Fruit fly (Drosophila melanogaster) whole organism, embryonic: ENCODE results near the gene Elp4.

Source experiments
- BEAF-32 ChIP-seq: fragments of 200-800 bp; sonication (Bioruptor generic); optimal IDR thresholded peaks from 3 replicates; lab custom pipeline; 2017; ENCODE audit warnings: missing biosample characterization, missing genetic modification characterization, mild to moderate bottlenecking, moderate library complexity, missing genetic modification reagents
- Blimp-1 ChIP-seq: fragments of 200-800 bp; sonication (Bioruptor generic); optimal IDR thresholded peaks from 3 replicates; lab custom pipeline; 2018; ENCODE audit warnings: missing biosample characterization, missing genetic modification characterization, mild to moderate bottlenecking, moderate library complexity, missing genetic modification reagents
- CG10565 ChIP-seq: fragments of 200-800 bp; sonication (Bioruptor generic); optimal IDR thresholded peaks from 3 replicates; lab custom pipeline; 2016; ENCODE audit warnings: missing biosample characterization, mild to moderate bottlenecking, missing genetic modification characterization
- CG10654 ChIP-seq: fragments of 200-800 bp; sonication (Bioruptor generic); optimal IDR thresholded peaks from 2 replicates; lab custom pipeline; 2016; ENCODE audit warnings: missing biosample characterization, missing genetic modification characterization
- CG12104 ChIP-seq: fragments of 200-800 bp; sonication (Bioruptor generic); optimal IDR thresholded peaks from 3 replicates; lab custom pipeline; 2016; ENCODE audit warnings: missing biosample characterization, missing genetic modification characterization
- CG1233 ChIP-seq: fragments of 200-800 bp; sonication (Bioruptor generic); optimal IDR thresholded peaks from 4 replicates; lab custom pipeline; 2018; ENCODE audit warnings: missing biosample characterization, mild to moderate bottlenecking, missing genetic modification characterization
- CG12391 ChIP-seq: fragments of 200-800 bp; sonication (Bioruptor generic); optimal IDR thresholded peaks from 3 replicates; lab custom pipeline; 2018; ENCODE audit warnings: missing biosample characterization, mild to moderate bottlenecking, missing genetic modification characterization, moderate library complexity
- CG13775 ChIP-seq: fragments of 200-800 bp; sonication (Bioruptor generic); optimal IDR thresholded peaks from 3 replicates; lab custom pipeline; 2017; ENCODE audit warnings: missing biosample characterization, mild to moderate bottlenecking, missing genetic modification characterization
- CG14050 ChIP-seq: fragments of 200-800 bp; sonication (Bioruptor generic); IDR thresholded peaks from 3 replicates; pipeline ENCODE4 v1.3.6; 2022; ENCODE audit warnings: missing biosample characterization, missing genetic modification characterization
- CG14710 ChIP-seq: fragments of 200-800 bp; sonication (Bioruptor generic); optimal IDR thresholded peaks from 3 replicates; lab custom pipeline; 2019; ENCODE audit warnings: missing biosample characterization, mild to moderate bottlenecking, missing genetic modification characterization, moderate library complexity
- CG15073 ChIP-seq: fragments of 200-800 bp; sonication (Bioruptor generic); optimal IDR thresholded peaks from 2 replicates; lab custom pipeline; 2016; ENCODE audit warnings: missing biosample characterization, missing genetic modification characterization
- CG1647 ChIP-seq: fragments of 200-800 bp; sonication (Bioruptor generic); optimal IDR thresholded peaks from 3 replicates; lab custom pipeline; 2016; ENCODE audit warnings: missing biosample characterization, missing genetic modification characterization
- CG17385 ChIP-seq: fragments of 200-800 bp; sonication (Bioruptor generic); optimal IDR thresholded peaks from 3 replicates; lab custom pipeline; 2018; ENCODE audit warnings: missing biosample characterization, mild to moderate bottlenecking, missing genetic modification characterization
- CG2116 ChIP-seq: fragments of 200-800 bp; sonication (Bioruptor generic); optimal IDR thresholded peaks from 3 replicates; lab custom pipeline; 2018; ENCODE audit warnings: missing biosample characterization, mild to moderate bottlenecking, missing genetic modification characterization
- CG3995 ChIP-seq: fragments of 200-800 bp; sonication (Bioruptor generic); optimal IDR thresholded peaks from 3 replicates; lab custom pipeline; 2016; ENCODE audit warnings: missing biosample characterization, missing genetic modification characterization
- CG4707 ChIP-seq: fragments of 200-800 bp; sonication (Bioruptor generic); optimal IDR thresholded peaks from 2 replicates; lab custom pipeline; 2018; ENCODE audit warnings: missing biosample characterization, mild to moderate bottlenecking, missing genetic modification characterization, moderate library complexity
- CG6765 ChIP-seq: fragments of 200-800 bp; sonication (Bioruptor generic); optimal IDR thresholded peaks from 3 replicates; lab custom pipeline; 2017; ENCODE audit warnings: missing biosample characterization, mild to moderate bottlenecking, missing genetic modification characterization
- CG7271 ChIP-seq: fragments of 200-800 bp; sonication (Bioruptor generic); optimal IDR thresholded peaks from 2 replicates; lab custom pipeline; 2018; ENCODE audit warnings: missing biosample characterization, mild to moderate bottlenecking, missing genetic modification characterization, moderate library complexity
- CG8290 ChIP-seq, 3 experiments: fragments of 200-800 bp; sonication (Bioruptor generic); optimal IDR thresholded peaks; 2 replicates each; lab custom pipeline; 2016 to 2019; ENCODE audit warnings: missing biosample characterization in 3 of 3, missing genetic modification characterization in 3 of 3, mild to moderate bottlenecking in 2 of 3, moderate library complexity in 1 of 3
- CG8765 ChIP-seq: fragments of 200-800 bp; sonication (Bioruptor generic); IDR thresholded peaks from 2 replicates; pipeline ENCODE4 v1.3.6; 2022; ENCODE audit warnings: missing biosample characterization, missing genetic modification characterization
- CG9727 ChIP-seq: fragments of 200-800 bp; sonication (Bioruptor generic); optimal IDR thresholded peaks from 3 replicates; lab custom pipeline; 2017; ENCODE audit warnings: missing biosample characterization, mild to moderate bottlenecking, missing genetic modification characterization
- D ChIP-seq, 2 experiments: fragments of 200-800 bp in 1 of 2; fragments of >200 bp in 1 of 2; sonication (Bioruptor generic) in 1 of 2; optimal IDR thresholded peaks; 2 replicates in 1 of 2; 3 replicates in 1 of 2; lab custom pipeline; 2017; ENCODE audit warnings: mild to moderate bottlenecking in 1 of 2, missing biosample characterization in 1 of 2, missing genetic modification characterization in 1 of 2, missing genetic modification reagents in 1 of 2
- Eip74EF ChIP-seq, 2 experiments: fragments of 200-800 bp in 1 of 2; fragments of >200 bp in 1 of 2; sonication (Bioruptor generic) in 1 of 2; optimal IDR thresholded peaks; 2 replicates each; lab custom pipeline; 2017 to 2019; ENCODE audit warnings: missing biosample characterization in 2 of 2, missing genetic modification characterization in 2 of 2, mild to moderate bottlenecking in 1 of 2, moderate library complexity in 1 of 2
- HLH54F ChIP-seq: fragments of 200-800 bp; sonication (Bioruptor generic); optimal IDR thresholded peaks from 3 replicates; lab custom pipeline; 2016; ENCODE audit warnings: missing biosample characterization, missing genetic modification characterization
- HmgZ ChIP-seq: fragments of 200-800 bp; sonication (Bioruptor generic); optimal IDR thresholded peaks from 2 replicates; lab custom pipeline; 2018; ENCODE audit warnings: missing biosample characterization, mild to moderate bottlenecking, missing genetic modification characterization
- Lhr ChIP-seq: fragments of 200-800 bp; sonication (Bioruptor generic); optimal IDR thresholded peaks from 3 replicates; lab custom pipeline; 2017; ENCODE audit warnings: mild to moderate bottlenecking, missing biosample characterization, missing genetic modification reagents, missing genetic modification characterization
- MTF-1 ChIP-seq: fragments of 200-800 bp; sonication (Bioruptor generic); optimal IDR thresholded peaks from 2 replicates; lab custom pipeline; 2018; ENCODE audit warnings: missing biosample characterization, mild to moderate bottlenecking, missing genetic modification characterization, borderline replicate concordance
- Med ChIP-seq: fragments of 200-800 bp; sonication (Bioruptor generic); peaks from one replicate; lab custom pipeline; 2016; ENCODE audit warnings: missing biosample characterization, missing genetic modification characterization, mild to moderate bottlenecking, inconsistent platforms, moderate library complexity
- Meics ChIP-seq: fragments of 200-800 bp; sonication (Bioruptor generic); optimal IDR thresholded peaks from 2 replicates; lab custom pipeline; 2017; ENCODE audit warnings: missing biosample characterization, mild to moderate bottlenecking, missing genetic modification characterization
- Nf-YA ChIP-seq: fragments of 200-800 bp; sonication (Bioruptor generic); IDR thresholded peaks from 2 replicates; pipeline ENCODE4 v1.3.6; 2022; ENCODE audit warnings: missing biosample characterization, missing genetic modification characterization
- Optix ChIP-seq: fragments of 200-800 bp; sonication (Bioruptor generic); IDR thresholded peaks from 3 replicates; pipeline ENCODE4 v1.3.6; 2022; ENCODE audit warnings: missing biosample characterization, missing genetic modification characterization
- Rfx ChIP-seq: fragments of 200-800 bp; sonication (Bioruptor generic); IDR thresholded peaks from 2 replicates; pipeline ENCODE4 v1.3.6; 2022; ENCODE audit warnings: missing biosample characterization, missing genetic modification characterization
- Spps ChIP-seq: fragments of 200-800 bp; sonication (Bioruptor generic); optimal IDR thresholded peaks from 2 replicates; lab custom pipeline; 2018; ENCODE audit warnings: missing biosample characterization, mild to moderate bottlenecking, missing genetic modification characterization
- Tbp ChIP-seq: fragments of >200 bp; optimal IDR thresholded peaks from 2 replicates; lab custom pipeline; 2018; ENCODE audit warnings: missing biosample characterization, missing genetic modification characterization
- amos ChIP-seq: fragments of 200-800 bp; sonication (Bioruptor generic); IDR thresholded peaks from 2 replicates; pipeline ENCODE4 v1.3.6; 2022; ENCODE audit warnings: missing biosample characterization, missing genetic modification characterization; ENCODE audit not compliant: partially characterized antibody
- az2 ChIP-seq: fragments of 200-800 bp; sonication (Bioruptor generic); optimal IDR thresholded peaks from 3 replicates; lab custom pipeline; 2016; ENCODE audit warnings: missing biosample characterization, missing genetic modification characterization
- chif ChIP-seq, 2 experiments: fragments of 200-800 bp; sonication (Bioruptor generic); optimal IDR thresholded peaks; 3 replicates each; lab custom pipeline; 2016; ENCODE audit warnings: missing biosample characterization in 2 of 2, missing genetic modification characterization in 2 of 2
- ham ChIP-seq: fragments of 200-800 bp; sonication (Bioruptor generic); IDR thresholded peaks from 2 replicates; pipeline ENCODE4 v1.3.6; 2022; ENCODE audit warnings: missing biosample characterization, missing genetic modification characterization
- jing ChIP-seq: fragments of 200-800 bp; sonication (Bioruptor generic); optimal IDR thresholded peaks from 2 replicates; lab custom pipeline; 2018; ENCODE audit warnings: missing biosample characterization, mild to moderate bottlenecking, missing genetic modification characterization
- kni ChIP-seq: fragments of 200-800 bp; sonication (Bioruptor generic); optimal IDR thresholded peaks from 3 replicates; lab custom pipeline; 2017; ENCODE audit warnings: mild to moderate bottlenecking, missing biosample characterization, missing genetic modification reagents, missing genetic modification characterization
- lbe ChIP-seq: fragments of 200-800 bp; sonication (Bioruptor generic); optimal IDR thresholded peaks from 2 replicates; lab custom pipeline; 2016; ENCODE audit warnings: missing biosample characterization, mild to moderate bottlenecking, missing genetic modification characterization
- otp ChIP-seq: fragments of 200-800 bp; sonication (Bioruptor generic); IDR thresholded peaks from 3 replicates; pipeline ENCODE4, ENCODE4 v1.3.6; 2022; ENCODE audit warnings: missing biosample characterization, missing genetic modification characterization
- phol ChIP-seq: fragments of 200-800 bp; sonication (Bioruptor generic); optimal IDR thresholded peaks from 3 replicates; lab custom pipeline; 2018; ENCODE audit warnings: missing biosample characterization, mild to moderate bottlenecking, missing genetic modification characterization, moderate library complexity
- prd ChIP-seq, 3 experiments: fragments of >200 bp in 2 of 3; fragments of 200-800 bp in 1 of 3; sonication (Bioruptor generic) in 1 of 3; optimal IDR thresholded peaks in 2 of 3; IDR thresholded peaks in 1 of 3; 2 replicates in 2 of 3; 3 replicates in 1 of 3; pipeline versions ENCODE4 v1.3.6 to Lab custom; 2017 to 2022; ENCODE audit warnings: missing biosample characterization in 1 of 3, missing genetic modification characterization in 1 of 3
- pum ChIP-seq: fragments of 200-800 bp; sonication (Bioruptor generic); optimal IDR thresholded peaks from 2 replicates; lab custom pipeline; 2016; ENCODE audit warnings: missing biosample characterization, missing genetic modification characterization
- run ChIP-seq: fragments of 200-800 bp; sonication (Bioruptor generic); optimal IDR thresholded peaks from 3 replicates; lab custom pipeline; 2018; ENCODE audit warnings: missing biosample characterization, mild to moderate bottlenecking, missing genetic modification characterization
- ttk ChIP-seq: fragments of 200-800 bp; sonication (Bioruptor generic); IDR thresholded peaks from 2 replicates; pipeline ENCODE4 v2.1.2; 2022; ENCODE audit warnings: missing biosample characterization, missing genetic modification characterization
- unpg ChIP-seq: fragments of 200-800 bp; sonication (Bioruptor generic); optimal IDR thresholded peaks from 3 replicates; lab custom pipeline; 2018; ENCODE audit warnings: missing biosample characterization, mild to moderate bottlenecking, missing genetic modification characterization, moderate library complexity

Elp4 gene

dm6 chr2L:5491220-5491619 lies 32.7 kb upstream of the Elp4 start (continued):
- TF ChIP-seq CG2116 (GFP tag; lab: Kevin White, UChicago) (no peak), kni (GFP tag; lab: Kevin White, UChicago) (no peak), CG15073 (GFP tag; lab: Kevin White, UChicago) (no peak), phol (peak; percentile 35), CG1647 (no peak), HmgZ (tag; lab: Kevin White, UChicago) (no peak), CG14710 (tag; lab: Kevin White, UChicago) (peak; percentile 24), CG7271 (tag; lab: Kevin White, UChicago) (no peak), BEAF-32 (GFP tag; lab: Kevin White, UChicago) (no peak), Rfx (GFP tag; lab: Robert Waterston, UW) (no peak), unpg (peak; percentile 18), CG9727 (peak; percentile 49), CG4707 (GFP tag; lab: Kevin White, UChicago) (no peak), Nf-YA (peak; percentile 25; the same call in 1 of the 2 replicates), lbe (GFP tag; lab: Kevin White, UChicago) (no peak), CG3995 (no peak), Spps (tag; lab: Kevin White, UChicago) (peak; percentile 9), Meics (GFP tag; lab: Kevin White, UChicago) (no peak), Optix (no peak), otp (GFP tag; lab: Robert Waterston, UW) (0 out of 3 replicates have a peak, but pooled peaks have one; percentile 34), Blimp-1 (GFP tag; lab: Kevin White, UChicago) (peak; percentile 11), amos (no peak), D (optimal IDR thresholded peaks at IDR 0.05; lab: Kevin White, UChicago) (no peak), D (GFP tag; optimal IDR thresholded peaks at IDR 0.05; lab: Kevin White, UChicago) (peak; percentile 9), CG10565 (no peak), Lhr (GFP tag; lab: Kevin White, UChicago) (no peak), pum (peak; percentile 34), CG14050 (no peak), CG10654 (no peak), ttk (0 out of 2 replicates have a peak, but pooled peaks have one; percentile 18), CG13775 (peak; percentile 24), chif (GFP tag; optimal IDR thresholded peaks at IDR 0.05; lab: Kevin White, UChicago) (peak in 1 of 2 experiments; percentile 47), prd (optimal IDR thresholded peaks at IDR 0.05; lab: Kevin White, UChicago) (no peak), prd (GFP tag; IDR thresholded peaks at IDR 0.05; lab: Robert Waterston, UW) (peak; percentile 62; the same call in 2 of the 3 replicates), ham (GFP tag; lab: Robert Waterston, UW) (no peak), Eip74EF (GFP tag; optimal IDR thresholded peaks at IDR 0.05; lab: Kevin White, UChicago) (no peak), Tbp (no peak), CG8290 (GFP tag; optimal IDR thresholded peaks at IDR 0.05; lab: Kevin White, UChicago) (no peak), CG8290 (tag; optimal IDR thresholded peaks at IDR 0.05; lab: Kevin White, UChicago) (no peak), az2 (GFP tag; lab: Kevin White, UChicago) (peak; percentile 15), CG17385 (no peak), run (tag; lab: Kevin White, UChicago) (no peak), CG6765 (GFP tag; lab: Kevin White, UChicago) (no peak), CG12104 (GFP tag; lab: Kevin White, UChicago) (no peak), MTF-1 (GFP tag; lab: Kevin White, UChicago) (no peak), CG12391 (tag; lab: Kevin White, UChicago) (peak; percentile 26), CG8765 (GFP tag; lab: Robert Waterston, UW) (peak; percentile 12; the same call in 1 of the 2 replicates), HLH54F (GFP tag; lab: Kevin White, UChicago) (no peak), jing (GFP tag; lab: Kevin White, UChicago) (no peak), CG1233 (GFP tag; lab: Kevin White, UChicago) (no peak), Med (peak; percentile 66)
